Worm (Caenorhabditis elegans): Measurements from ENCODE around the gene repo-1.

The repo-1 gene

ce11 chrIV:12046524-12047203, 37.6 kb upstream of the repo-1 start, which contains the start of gene T12G3.2 (continued):
- TF ChIP-seq pag-3 (tag; optimal IDR thresholded peaks at IDR 0.05; ENCODE audit: borderline replicate concordance, insufficient read depth) (no peak), unc-130 (tag; optimal IDR thresholded peaks at IDR 0.05) (no peak), nhr-77 (tag; optimal IDR thresholded peaks at IDR 0.05) (no peak), elt-3 (tag; optimal IDR thresholded peaks at IDR 0.05) (peak in 2 of 6 experiments; percentile 19 to 71), egl-13 (tag; optimal IDR thresholded peaks at IDR 0.05) (no peak), nhr-11 (tag; optimal IDR thresholded peaks at IDR 0.05) (no peak), zip-4 (GFP tag; optimal IDR thresholded peaks at IDR 0.05) (no peak), ztf-4 (tag; optimal IDR thresholded peaks at IDR 0.05) (no peak), hpl-2 (GFP tag; optimal IDR thresholded peaks at IDR 0.05) (no peak), nhr-20 (tag; optimal IDR thresholded peaks at IDR 0.05) (peak; percentile 76), lir-3 (tag; optimal IDR thresholded peaks at IDR 0.05; ENCODE audit: poor library complexity) (no peak), tlp-1 (tag; optimal IDR thresholded peaks at IDR 0.05) (no peak), jun-1 (tag; optimal IDR thresholded peaks at IDR 0.05) (no peak), hlh-17 (GFP tag; optimal IDR thresholded peaks at IDR 0.05; ENCODE audit: borderline replicate concordance) (no peak), nhr-84 (tag; optimal IDR thresholded peaks at IDR 0.05) (no peak), irx-1 (tag; optimal IDR thresholded peaks at IDR 0.05) (no peak), F16B12.6 (tag; optimal IDR thresholded peaks at IDR 0.05) (no peak), xbp-1 (tag; optimal IDR thresholded peaks at IDR 0.05) (no peak), nhr-237 (tag; optimal IDR thresholded peaks at IDR 0.05) (no peak), nhr-71 (tag; optimal IDR thresholded peaks at IDR 0.05) (peak; percentile 52), unc-86 (tag; optimal IDR thresholded peaks at IDR 0.05) (no peak), lin-15B (tag; optimal IDR thresholded peaks at IDR 0.05) (no peak), fkh-10 (GFP tag; optimal IDR thresholded peaks at IDR 0.05) (no peak), sptf-1 (tag; optimal IDR thresholded peaks at IDR 0.05) (no peak), ceh-8 (GFP tag; optimal IDR thresholded peaks at IDR 0.05) (no peak), C16A3.4 (tag; optimal IDR thresholded peaks at IDR 0.05) (no peak), egl-27 (tag; optimal IDR thresholded peaks at IDR 0.05) (no peak), fos-1 (tag; optimal IDR thresholded peaks at IDR 0.05) (no peak), ama-1 (optimal IDR thresholded peaks at IDR 0.05) (no peak), C04F5.9 (tag; optimal IDR thresholded peaks at IDR 0.05) (no peak), unc-98 (GFP tag; IDR thresholded peaks at IDR 0.05) (no peak), lin-39 (tag; optimal IDR thresholded peaks at IDR 0.05) (no peak), ceh-82 (tag; optimal IDR thresholded peaks at IDR 0.05) (no peak), rnt-1 (tag; optimal IDR thresholded peaks at IDR 0.05) (no peak), efl-3 (GFP tag; optimal IDR thresholded peaks at IDR 0.05) (no peak), tbx-2 (tag; optimal IDR thresholded peaks at IDR 0.05) (no peak), nhr-90 (tag; optimal IDR thresholded peaks at IDR 0.05; ENCODE audit: poor library complexity) (peak; percentile 33)

DNA sequence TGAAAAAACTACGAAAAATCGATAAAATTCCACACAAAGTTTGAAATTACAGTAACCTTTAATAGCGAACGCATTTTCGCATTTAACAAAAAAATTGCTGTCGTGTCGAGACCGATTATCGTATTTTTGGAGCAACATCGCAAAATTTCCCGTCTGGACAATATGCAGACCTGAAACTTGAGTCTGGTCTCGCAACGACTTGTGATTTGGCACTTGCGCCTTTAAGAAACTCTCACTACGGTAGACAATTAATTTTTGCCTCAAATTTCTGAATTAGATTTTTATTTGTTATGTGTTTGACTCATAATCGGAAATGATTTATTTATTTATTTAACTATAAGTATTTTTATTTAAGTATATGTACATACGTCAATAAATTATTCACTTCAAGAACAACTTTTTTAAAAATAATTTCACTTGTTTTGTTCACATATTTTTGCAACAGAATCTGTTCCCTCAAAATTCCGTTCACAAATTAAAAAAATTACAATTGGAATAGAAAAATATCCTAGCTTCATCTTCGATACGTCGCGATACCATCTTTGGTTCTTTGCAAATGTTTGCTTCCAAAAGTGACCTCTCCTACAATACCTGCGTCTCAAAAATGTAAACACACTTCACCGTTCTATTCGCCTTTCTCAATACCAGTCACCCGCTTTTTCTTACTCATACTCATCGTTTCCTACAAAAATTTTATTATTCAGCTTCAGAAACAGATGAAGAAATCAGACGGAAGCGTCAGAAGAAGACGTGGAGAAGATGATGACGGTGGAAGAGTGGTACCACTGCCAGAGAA, 36.5 kb upstream of the repo-1 start, which contains the start of gene T12G3.4:
T12G3.4 (plus strand) TSS at position 705 of the 796 bp plus-strand sequence.
- no peak for TF ChIP-seq nhr-12 (tag; optimal IDR thresholded peaks at IDR 0.05)
